Fruit fly (Drosophila melanogaster): ENCODE measurements around the gene Pus7.

- TF ChIP-seq CG7271 (tag; optimal IDR thresholded peaks at IDR 0.05) (no peak), Mes4 (GFP tag; optimal IDR thresholded peaks at IDR 0.05) (no peak), nerfin-1 (tag; optimal IDR thresholded peaks at IDR 0.05) (no peak), Hr51 (GFP tag; optimal IDR thresholded peaks at IDR 0.05) (no peak), CG8281 (tag; optimal IDR thresholded peaks at IDR 0.05) (no peak), tgo (GFP tag; IDR thresholded peaks at IDR 0.05) (no peak), odd (GFP tag; optimal IDR thresholded peaks at IDR 0.05) (no peak), CG4282 (GFP tag; optimal IDR thresholded peaks at IDR 0.05) (no peak), C15 (GFP tag; IDR thresholded peaks at IDR 0.05) (no peak), CG15073 (GFP tag; optimal IDR thresholded peaks at IDR 0.05) (no peak), Hsf (GFP tag; optimal IDR thresholded peaks at IDR 0.05) (no peak), usp (GFP tag; optimal IDR thresholded peaks at IDR 0.05) (no peak)
Measured at dm6 chr3L:8460050-8460878, 49.5 kb upstream of the Pus7 start.

All from whole organism, embryonic.